Worm (Caenorhabditis elegans) whole organism, L1 larva: ENCODE measurements around the gene nac-3.

ENCODE experiments used
- lsy-2 ChIP-seq, 2 experiments: fragments of 150-350 bp; optimal IDR thresholded peaks; 2 replicates each; lab custom pipeline; 2014; ENCODE audit warnings: missing biosample characterization in 2 of 2, missing genetic modification characterization in 2 of 2
- nhr-28 ChIP-seq: fragments of 150-350 bp; optimal IDR thresholded peaks from 2 replicates; lab custom pipeline; 2014; ENCODE audit warnings: missing biosample characterization, missing genetic modification characterization

- TF ChIP-seq nhr-28 (tag; lab: Kevin White, UChicago): no peak
- TF ChIP-seq lsy-2 (tag; optimal IDR thresholded peaks at IDR 0.05; lab: Kevin White, UChicago): no peak
Measured at ce11 chrIII:10108995-10109394, 43.6 kb upstream of the nac-3 start, which contains the start of gene T16H12.9.
